Fruit fly (Drosophila melanogaster) ovary, adult (tissue): ENCODE data around the gene zfh1.

Experiments
- CG17801 ChIP-seq: fragments of 200-800 bp; optimal IDR thresholded peaks from 2 replicates; lab custom pipeline; 2019; ENCODE audit warnings: missing biosample characterization, mild to moderate bottlenecking, missing genetic modification characterization, moderate library complexity; ENCODE audit not compliant: partially characterized antibody

Gene zfh1

DNA sequence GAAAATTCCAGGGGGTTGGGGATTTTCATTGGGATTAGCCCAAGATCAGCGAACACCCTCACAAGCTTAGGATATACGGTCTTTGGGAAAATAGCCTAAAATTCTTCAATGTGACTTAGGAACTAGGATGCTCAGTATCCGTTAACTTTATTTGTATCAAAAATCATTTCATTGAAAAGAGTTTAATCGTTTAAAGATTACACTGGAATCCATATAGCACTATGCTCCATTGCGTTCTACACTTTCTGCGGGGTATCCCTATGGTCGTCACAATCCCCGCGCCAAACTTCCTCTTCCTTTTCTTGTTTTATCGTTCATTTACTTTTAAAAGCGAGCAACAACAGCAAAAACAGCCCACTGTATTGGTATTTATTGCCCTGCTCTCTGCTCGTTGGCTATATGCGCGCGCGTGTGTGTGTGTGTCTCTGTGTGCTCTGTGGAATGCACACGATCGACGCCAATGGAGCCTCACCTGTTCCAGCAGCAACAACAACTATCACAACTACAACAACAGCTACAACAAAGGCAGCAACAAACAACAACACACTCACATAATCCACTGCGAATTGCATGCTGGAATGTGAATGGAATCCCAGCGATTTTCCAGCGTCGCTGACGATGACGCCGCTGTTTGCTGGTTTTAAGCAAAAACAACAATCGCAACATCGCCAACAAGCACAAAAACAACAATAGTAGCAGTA lies 38.2 kb downstream of the zfh1 start:
- TF ChIP-seq CG17801 (GFP tag; lab: Kevin White, UChicago): peak; percentile 53

DNA sequence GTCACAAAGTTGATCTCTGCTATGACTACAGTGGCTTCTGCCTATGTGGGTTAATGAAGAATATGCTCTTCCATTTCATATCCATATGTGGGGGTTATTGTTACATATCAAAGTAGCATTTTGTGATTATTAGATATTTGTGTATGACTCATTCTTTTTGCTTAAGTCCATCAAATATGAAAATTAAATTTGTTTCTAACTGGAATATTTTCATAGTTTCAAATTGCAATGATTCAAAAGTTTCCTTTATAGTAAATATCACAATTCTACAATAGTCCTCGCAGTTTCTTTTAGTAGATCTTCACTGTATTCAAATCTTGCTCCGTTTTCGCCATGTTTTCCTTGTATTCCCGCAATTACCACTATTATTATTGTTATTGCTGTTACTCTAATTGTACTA lies 39.5 kb downstream of the zfh1 start:
- TF ChIP-seq CG17801 (GFP tag; lab: Kevin White, UChicago): peak; percentile 17

DNA sequence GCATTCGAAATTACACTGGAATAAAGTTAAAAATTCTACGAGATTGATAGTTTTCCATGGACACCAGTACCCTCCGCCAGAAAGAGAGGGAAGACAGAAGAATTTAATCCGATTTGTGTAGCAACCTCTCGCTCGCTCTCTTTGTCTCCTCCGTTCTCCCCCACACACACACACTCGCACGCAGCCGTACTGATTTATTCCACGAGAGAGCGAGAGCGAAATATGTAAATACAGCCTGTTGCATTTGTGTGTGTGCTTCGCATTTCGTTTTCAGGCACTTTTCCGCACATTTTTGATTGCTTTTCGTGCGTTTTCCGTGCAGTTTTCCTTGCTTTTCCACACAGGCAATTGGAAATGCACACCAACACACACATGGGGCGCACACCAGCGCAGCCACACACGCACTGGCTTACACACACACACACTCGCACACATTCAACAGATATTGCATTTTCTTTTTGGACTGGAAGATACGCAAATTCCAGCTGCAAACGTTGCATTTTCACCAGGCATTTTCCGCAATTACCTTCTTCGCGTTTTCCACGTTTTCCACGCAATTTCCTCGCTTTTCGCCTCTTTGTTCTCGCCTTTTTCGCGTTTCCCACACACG lies 40.1 kb downstream of the zfh1 start:
- no peak for TF ChIP-seq CG17801 (GFP tag; lab: Kevin White, UChicago)

DNA sequence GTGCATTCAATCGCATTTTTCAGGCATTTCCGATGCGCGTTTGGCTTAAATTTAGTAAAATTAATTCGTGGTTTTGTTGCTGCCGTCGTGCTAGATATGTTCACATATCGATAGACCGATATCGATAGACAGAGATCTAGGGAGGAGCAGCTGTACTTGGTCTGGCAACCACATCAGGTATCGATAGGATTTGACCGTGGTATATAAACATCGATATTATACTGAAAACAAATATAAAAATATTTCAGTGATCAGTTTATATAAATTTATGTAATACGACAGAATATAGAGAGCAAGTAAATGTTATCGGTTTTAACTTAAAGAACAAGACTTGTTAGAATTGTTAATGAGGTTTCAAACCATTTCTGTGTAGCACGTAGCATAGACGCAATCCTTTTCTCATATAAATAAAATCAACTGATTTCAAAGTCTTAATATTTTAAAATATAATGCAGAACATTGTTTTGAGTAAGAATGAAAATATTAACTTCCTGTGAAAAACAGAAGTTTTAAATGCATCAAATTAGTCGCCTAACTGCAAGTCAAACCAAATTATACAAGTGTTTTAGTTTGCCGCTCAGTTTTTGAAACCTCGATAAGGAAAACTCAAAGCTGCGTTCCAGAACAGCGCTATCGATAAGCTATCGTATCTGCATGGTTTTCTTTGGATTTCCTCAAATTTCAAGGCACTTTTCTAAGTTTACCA lies 40.9 kb downstream of the zfh1 start, which contains the start of the genes wts and dj-1beta:
Gene wts (minus strand): TSS at position 130 of the 706 bp plus-strand sequence.
Gene dj-1beta (plus strand): TSS at position 628 of the 706 bp plus-strand sequence.
- TF ChIP-seq CG17801 (GFP tag; lab: Kevin White, UChicago): no peak

DNA sequence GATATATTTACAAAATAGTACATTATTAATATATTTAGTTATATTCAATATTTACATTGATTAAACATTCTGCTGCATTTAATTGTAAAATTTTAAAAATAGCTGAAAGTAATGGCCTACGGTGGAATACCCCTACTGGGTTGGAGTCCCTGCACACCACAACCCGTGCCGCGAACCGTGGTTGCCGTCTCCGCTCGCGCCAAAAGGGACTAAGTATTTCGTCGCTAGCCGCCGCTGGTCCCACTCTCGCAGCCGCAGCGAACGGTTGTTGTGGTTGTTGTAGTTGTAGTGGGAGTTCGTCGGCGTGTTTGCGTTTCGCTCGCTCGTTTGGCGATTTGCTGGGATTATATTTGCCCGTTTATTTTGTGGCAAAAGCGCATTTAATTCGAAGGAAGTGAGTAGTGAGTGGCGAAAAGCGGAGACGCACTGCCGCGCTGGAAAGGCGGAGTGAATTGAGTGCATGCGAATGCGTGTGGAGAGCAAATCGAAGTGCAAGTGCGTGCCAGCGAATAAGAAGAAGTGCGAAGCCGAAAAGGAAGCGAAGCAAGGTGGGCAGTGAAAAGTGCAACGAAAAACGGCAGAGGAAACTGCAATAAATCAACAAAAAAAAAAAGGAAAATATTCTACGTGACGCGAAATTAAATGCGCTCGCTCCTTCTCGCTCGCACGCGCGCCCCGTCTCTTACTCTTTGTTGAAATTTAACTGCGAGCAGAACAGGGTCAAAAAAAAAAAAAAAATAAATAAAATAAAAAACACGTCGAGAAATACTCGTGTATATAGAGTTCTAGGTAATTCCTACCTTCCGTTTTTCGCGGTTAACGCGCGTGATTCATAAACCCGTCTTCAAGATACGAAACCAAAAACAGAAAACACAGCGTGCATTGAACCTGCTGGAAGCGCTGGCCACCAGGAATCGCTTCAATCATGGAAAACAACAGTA lies 42.9 kb downstream of the zfh1 start, which contains the start of gene cindr:
Gene cindr (plus strand): TSS at position 272 of the 941 bp plus-strand sequence.
- TF ChIP-seq CG17801 (GFP tag; lab: Kevin White, UChicago): peak; percentile 70

DNA sequence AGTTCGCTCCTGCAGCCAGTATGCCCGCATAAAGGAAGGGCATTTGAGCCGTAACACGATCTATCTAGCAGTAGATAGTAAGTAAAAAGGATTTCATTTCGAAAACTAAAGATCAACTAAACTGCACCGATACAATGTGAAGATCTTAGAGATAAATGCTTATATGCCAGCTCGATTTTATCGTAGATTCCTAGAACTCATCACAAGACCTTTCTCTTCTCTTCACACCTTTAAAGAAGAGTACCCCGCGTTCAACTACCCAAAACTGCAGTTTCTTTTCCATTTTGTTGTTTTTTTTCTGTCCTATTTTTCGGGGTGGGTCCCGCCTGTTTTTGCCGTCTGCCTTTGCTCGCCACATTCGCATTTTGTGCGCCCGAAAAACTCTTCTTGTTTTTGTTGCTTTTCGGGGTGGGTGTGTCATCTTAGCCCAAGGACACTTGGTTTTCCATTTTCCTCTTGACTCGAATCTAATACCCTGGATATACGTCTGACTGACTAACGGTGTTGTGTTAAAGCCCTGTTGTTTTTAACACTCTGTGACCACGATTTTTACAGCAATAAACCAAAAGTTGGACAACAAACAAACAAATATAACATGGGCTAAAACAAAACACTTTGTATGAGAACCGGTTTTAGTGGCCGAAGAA lies 43.7 kb downstream of the zfh1 start:
- TF ChIP-seq CG17801 (GFP tag; lab: Kevin White, UChicago): no peak

DNA sequence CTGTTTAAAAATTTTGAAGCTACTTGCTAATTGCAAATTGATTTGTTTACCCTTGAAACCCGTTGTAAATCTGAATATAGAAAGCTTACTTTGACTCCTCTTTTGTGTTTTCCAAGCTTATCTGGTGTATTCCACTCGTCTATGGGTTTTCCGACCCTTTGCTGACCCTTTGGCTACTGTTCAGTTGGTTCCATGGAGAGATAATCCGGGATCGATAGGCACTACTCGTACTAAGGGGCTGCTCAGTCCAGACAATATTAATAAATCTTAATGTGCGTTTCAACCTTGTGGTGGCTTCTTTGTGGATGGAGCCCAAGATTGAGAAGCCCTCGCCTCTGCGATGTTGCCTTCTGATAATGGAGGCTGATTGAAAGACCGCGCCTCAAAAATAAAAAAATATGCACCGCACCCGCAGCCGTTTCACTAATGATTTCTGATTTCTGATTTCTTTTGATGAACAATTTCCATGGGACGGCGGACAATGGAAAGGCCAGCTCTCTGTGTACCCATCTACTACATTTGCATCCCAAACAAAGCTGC lies 44.6 kb downstream of the zfh1 start:
- no peak for TF ChIP-seq CG17801 (GFP tag; lab: Kevin White, UChicago)

DNA sequence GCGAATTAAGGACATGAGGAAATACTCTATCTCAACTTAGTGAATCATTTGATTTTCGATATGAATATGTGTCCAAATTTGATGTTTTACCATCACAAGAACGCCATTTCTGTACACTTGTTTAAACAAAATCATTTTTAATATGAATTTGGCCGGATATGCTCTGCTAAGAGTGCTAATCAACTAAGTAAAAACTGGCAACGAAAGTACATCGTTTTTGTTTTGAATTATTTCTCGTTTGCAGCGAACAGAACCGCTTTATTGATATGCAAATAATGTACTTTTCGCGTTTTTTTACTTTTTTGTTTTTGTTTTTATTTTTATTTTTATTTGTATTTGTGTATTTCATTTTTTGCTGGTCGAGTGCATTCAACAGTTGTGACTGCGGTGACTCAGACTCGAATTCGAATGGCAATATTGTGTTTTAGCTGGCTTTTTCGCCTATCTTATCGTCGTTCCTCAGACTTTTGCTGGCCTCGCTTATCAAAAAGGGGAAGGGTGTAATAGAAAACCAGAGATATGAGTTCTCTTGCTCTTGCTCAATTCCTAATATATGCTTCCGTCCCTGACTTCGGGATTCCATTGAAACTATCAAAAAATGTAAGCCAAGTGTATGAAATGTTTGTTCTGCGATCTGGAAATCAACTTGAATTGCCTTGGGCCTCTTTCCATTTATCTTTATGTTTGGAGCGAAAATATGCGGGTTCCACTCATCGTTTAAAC lies 45.7 kb downstream of the zfh1 start:
- peak; percentile 83 for TF ChIP-seq CG17801 (GFP tag; lab: Kevin White, UChicago)

DNA sequence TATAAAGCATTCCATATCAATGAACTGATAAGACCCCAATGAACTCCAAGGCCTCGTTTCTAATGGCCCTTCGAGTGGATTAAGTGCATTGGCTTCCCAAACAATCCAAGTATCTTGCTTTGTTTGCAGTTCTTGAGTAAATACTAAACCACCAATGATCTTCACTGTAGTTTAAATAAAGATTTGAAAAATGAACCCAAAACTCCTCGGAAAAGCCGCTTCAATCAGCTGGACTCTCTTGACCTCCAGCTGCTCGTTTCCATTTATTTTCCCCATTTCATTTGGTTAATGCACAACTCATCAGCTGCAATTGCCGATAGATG lies 46.3 kb downstream of the zfh1 start:
- no peak for TF ChIP-seq CG17801 (GFP tag; lab: Kevin White, UChicago)

DNA sequence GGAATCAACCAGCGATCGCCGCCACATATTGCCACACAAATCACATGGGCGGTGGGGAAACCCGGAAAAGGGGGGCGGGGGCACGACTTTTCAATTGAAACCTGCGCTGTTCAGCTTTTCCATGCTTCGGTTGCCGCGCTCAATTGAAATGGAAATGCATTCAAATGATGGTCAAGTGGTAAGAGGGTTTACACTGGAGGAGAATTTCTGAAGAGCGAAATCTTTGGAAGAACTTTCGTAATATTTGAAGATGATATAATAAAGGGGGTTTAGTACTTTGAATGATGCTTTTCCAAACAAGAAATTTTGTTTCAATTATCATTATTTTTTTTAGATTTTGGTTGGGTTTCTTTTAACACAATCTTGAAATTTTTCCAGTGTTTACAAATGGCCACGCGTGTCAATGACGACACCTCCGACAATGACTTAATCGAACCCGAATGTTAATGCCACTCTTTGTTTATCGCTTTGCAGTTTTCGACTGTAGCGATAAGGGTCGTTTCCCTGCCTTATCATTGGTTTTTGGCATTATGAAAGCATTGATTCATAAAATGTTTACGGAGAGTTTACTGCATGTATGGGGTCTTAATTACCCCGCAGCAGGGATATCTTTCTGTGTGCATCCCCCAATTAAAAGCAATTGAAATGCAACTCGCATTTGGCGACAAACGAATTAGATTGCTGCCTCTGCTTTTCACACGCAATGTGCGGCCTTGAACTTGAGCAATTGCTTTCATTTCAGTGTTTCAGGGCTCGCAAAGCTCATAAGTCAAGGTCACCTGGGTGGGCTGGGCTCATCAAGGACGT lies 46.9 kb downstream of the zfh1 start:
- TF ChIP-seq CG17801 (GFP tag; lab: Kevin White, UChicago): no peak

DNA sequence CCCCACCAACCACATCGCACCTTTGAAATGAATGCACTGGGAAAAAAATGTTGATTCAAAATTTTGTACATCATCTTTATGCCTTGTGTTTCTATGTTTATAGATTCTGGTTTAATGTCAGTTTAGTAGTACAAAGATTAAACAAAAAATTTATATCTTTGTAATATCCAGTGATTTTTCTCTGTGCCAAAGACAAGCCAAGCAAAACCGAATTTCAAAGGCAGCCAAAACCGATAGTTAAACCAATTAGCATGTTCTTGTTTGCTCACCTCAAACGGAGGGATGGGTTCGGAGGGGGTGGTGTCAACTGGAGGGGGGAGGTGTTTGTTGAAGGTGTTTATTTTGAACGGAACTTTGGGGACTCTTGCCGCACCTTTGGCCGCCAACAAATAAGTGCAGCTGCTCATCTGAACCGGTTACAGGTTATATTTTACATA lies 48.2 kb downstream of the zfh1 start:
- TF ChIP-seq CG17801 (GFP tag; lab: Kevin White, UChicago): no peak

DNA sequence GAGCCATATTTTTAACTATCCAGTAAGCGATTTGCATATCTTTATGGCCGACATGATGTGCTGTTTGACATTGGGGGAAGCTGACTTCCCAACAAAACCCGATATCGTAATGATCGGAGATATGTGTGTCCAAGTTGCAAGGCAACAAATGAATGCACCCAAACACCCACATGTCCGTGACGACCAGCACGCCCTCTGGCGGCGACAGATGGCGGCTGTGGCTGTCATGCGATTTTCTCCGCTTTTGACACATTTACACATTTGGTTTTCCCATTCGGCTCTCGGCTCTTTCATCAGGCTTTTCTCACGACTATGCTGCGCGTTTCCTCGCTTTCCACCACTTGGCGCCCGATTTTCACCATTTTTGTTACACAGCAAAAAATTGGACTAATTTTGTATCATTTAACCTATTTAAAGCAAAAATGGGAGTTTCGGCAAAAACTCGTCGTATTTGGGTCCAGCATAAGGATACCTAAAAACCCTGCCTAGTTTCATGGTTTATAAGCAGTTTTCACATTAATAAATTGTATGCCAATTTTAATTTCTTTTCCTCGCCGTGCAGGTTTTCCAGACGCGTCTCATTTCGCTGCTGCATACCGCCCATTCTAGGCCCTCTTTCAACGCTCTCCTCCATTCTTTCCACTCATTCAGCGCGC lies 49.0 kb downstream of the zfh1 start:
- no peak for TF ChIP-seq CG17801 (GFP tag; lab: Kevin White, UChicago)
